Fruit fly (Drosophila melanogaster): Measurements from ENCODE around the gene CG12010.

The CG12010 gene

dm6 chr3L:3343260-3343659 is 30.8 kb upstream of the CG12010 start:
- peak; percentile 29 for TF ChIP-seq noc (tag; optimal IDR thresholded peaks at IDR 0.05)

- TF ChIP-seq noc (tag; optimal IDR thresholded peaks at IDR 0.05): no peak
These were observed 29.6 kb upstream of the CG12010 start for dm6 chr3L:3344528-3344927.

- TF ChIP-seq noc (tag; optimal IDR thresholded peaks at IDR 0.05): no peak
These were observed 27.8 kb upstream of the CG12010 start for dm6 chr3L:3346294-3346693.

- peak; percentile 23 for TF ChIP-seq noc (tag; optimal IDR thresholded peaks at IDR 0.05)
These were observed 24.9 kb upstream of the CG12010 start for dm6 chr3L:3348956-3349824.

- no peak for TF ChIP-seq noc (tag; optimal IDR thresholded peaks at IDR 0.05)
These were observed 24.3 kb upstream of the CG12010 start for dm6 chr3L:3349825-3350123.

- peak; percentile 64 for TF ChIP-seq noc (tag; optimal IDR thresholded peaks at IDR 0.05)
These were observed 23.3 kb upstream of the CG12010 start for dm6 chr3L:3350572-3351343.

- TF ChIP-seq noc (tag; optimal IDR thresholded peaks at IDR 0.05): no peak
These were observed 22.2 kb upstream of the CG12010 start for dm6 chr3L:3351814-3352359.

- TF ChIP-seq noc (tag; optimal IDR thresholded peaks at IDR 0.05): no peak
These were observed 21.6 kb upstream of the CG12010 start for dm6 chr3L:3352516-3352915.

- TF ChIP-seq noc (tag; optimal IDR thresholded peaks at IDR 0.05): no peak
These were observed 20.8 kb upstream of the CG12010 start for dm6 chr3L:3353297-3353696.

- no peak for TF ChIP-seq noc (tag; optimal IDR thresholded peaks at IDR 0.05)
These were observed 4.8 kb upstream of the CG12010 start, which contains the start of gene Drs for dm6 chr3L:3369256-3369655. Drs (plus strand) TSS chr3L:3369556.

dm6 chr3L:3376551-3376950 is 2.5 kb downstream of the CG12010 start, which contains the start of gene CG12012:
CG12012 (plus strand) TSS chr3L:3376757.
- no peak for TF ChIP-seq noc (tag; optimal IDR thresholded peaks at IDR 0.05)

dm6 chr3L:3377247-3377964 is 3.3 kb downstream of the CG12010 start:
- TF ChIP-seq noc (tag; optimal IDR thresholded peaks at IDR 0.05): no peak

- peak; percentile 66 for TF ChIP-seq noc (tag; optimal IDR thresholded peaks at IDR 0.05)
These were observed 3.8 kb downstream of the CG12010 start, which contains the start of gene Ids for dm6 chr3L:3377965-3378292. Ids (plus strand) TSS chr3L:3378268.

dm6 chr3L:3380225-3381043 is 6.4 kb downstream of the CG12010 start:
- TF ChIP-seq noc (tag; optimal IDR thresholded peaks at IDR 0.05): no peak

- TF ChIP-seq noc (tag; optimal IDR thresholded peaks at IDR 0.05): peak; percentile 3
These were observed 7.9 kb downstream of the CG12010 start for dm6 chr3L:3381869-3382488.
